Fruit fly (Drosophila melanogaster) whole organism, embryonic: ENCODE data around the gene ftz-f1.

ENCODE experiments used
- B-H2 ChIP-seq: fragments of 200-800 bp; sonication (Bioruptor generic); optimal IDR thresholded peaks from 2 replicates; lab custom pipeline; 2018; ENCODE audit warnings: missing biosample characterization, mild to moderate bottlenecking, missing genetic modification characterization
- BEAF-32 ChIP-seq: fragments of 200-800 bp; sonication (Bioruptor generic); optimal IDR thresholded peaks from 3 replicates; lab custom pipeline; 2017; ENCODE audit warnings: missing biosample characterization, missing genetic modification characterization, mild to moderate bottlenecking, moderate library complexity, missing genetic modification reagents
- Bgb ChIP-seq: fragments of 200-800 bp; sonication (Bioruptor generic); IDR thresholded peaks from 2 replicates; pipeline ENCODE4 v1.3.6; 2022; ENCODE audit warnings: missing biosample characterization, missing genetic modification characterization; ENCODE audit not compliant: partially characterized antibody
- C15 ChIP-seq: fragments of 200-800 bp; sonication (Bioruptor generic); IDR thresholded peaks from 3 replicates; pipeline ENCODE4 v1.3.6; 2022; ENCODE audit warnings: missing biosample characterization, missing genetic modification characterization
- CG10147 ChIP-seq: fragments of 200-800 bp; sonication (Bioruptor generic); optimal IDR thresholded peaks from 2 replicates; lab custom pipeline; 2019; ENCODE audit warnings: missing biosample characterization, mild to moderate bottlenecking, missing genetic modification characterization, moderate library complexity
- CG11085 ChIP-seq: fragments of 200-800 bp; sonication (Bioruptor generic); IDR thresholded peaks from 2 replicates; pipeline ENCODE4 v1.3.6; 2022; ENCODE audit warnings: missing biosample characterization, missing genetic modification characterization
- CG11504 ChIP-seq: fragments of 200-800 bp; sonication (Bioruptor generic); optimal IDR thresholded peaks from 3 replicates; lab custom pipeline; 2019; ENCODE audit warnings: missing biosample characterization, mild to moderate bottlenecking, missing genetic modification characterization, moderate library complexity
- CG12659 ChIP-seq: fragments of 200-800 bp; sonication (Bioruptor generic); optimal IDR thresholded peaks from 3 replicates; lab custom pipeline; 2017; ENCODE audit warnings: mild to moderate bottlenecking, missing biosample characterization, missing genetic modification reagents, missing genetic modification characterization
- CG14710 ChIP-seq: fragments of 200-800 bp; sonication (Bioruptor generic); optimal IDR thresholded peaks from 3 replicates; lab custom pipeline; 2019; ENCODE audit warnings: missing biosample characterization, mild to moderate bottlenecking, missing genetic modification characterization, moderate library complexity
- CG15269 ChIP-seq: fragments of 200-800 bp; sonication (Bioruptor generic); optimal IDR thresholded peaks from 2 replicates; lab custom pipeline; 2018; ENCODE audit warnings: missing biosample characterization, mild to moderate bottlenecking, missing genetic modification characterization, moderate library complexity
- CG15696 ChIP-seq: fragments of 200-800 bp; sonication (Bioruptor generic); optimal IDR thresholded peaks from 2 replicates; lab custom pipeline; 2019; ENCODE audit warnings: missing biosample characterization, mild to moderate bottlenecking, missing genetic modification characterization, moderate library complexity
- CG16813 ChIP-seq: fragments of 200-800 bp; sonication (Bioruptor generic); IDR thresholded peaks from 3 replicates; pipeline ENCODE4 v1.3.6; 2022; ENCODE audit warnings: missing biosample characterization, missing genetic modification characterization; ENCODE audit not compliant: partially characterized antibody
- CG18619 ChIP-seq: fragments of 200-800 bp; sonication (Bioruptor generic); optimal IDR thresholded peaks from 3 replicates; lab custom pipeline; 2017; ENCODE audit warnings: missing biosample characterization, mild to moderate bottlenecking, missing genetic modification characterization
- CG30020 ChIP-seq: fragments of 200-800 bp; optimal IDR thresholded peaks from 2 replicates; lab custom pipeline; 2019; ENCODE audit warnings: missing biosample characterization, mild to moderate bottlenecking, missing genetic modification characterization, moderate library complexity
- CG31388 ChIP-seq: fragments of 200-800 bp; sonication (Bioruptor generic); optimal IDR thresholded peaks from 2 replicates; lab custom pipeline; 2016; ENCODE audit warnings: missing biosample characterization, missing genetic modification characterization
- CG8944 ChIP-seq: fragments of 200-800 bp; sonication (Bioruptor generic); optimal IDR thresholded peaks from 3 replicates; lab custom pipeline; 2016; ENCODE audit warnings: missing biosample characterization, missing genetic modification characterization
- CG9215 ChIP-seq: fragments of 200-800 bp; sonication (Bioruptor generic); IDR thresholded peaks from 2 replicates; pipeline ENCODE4 v1.3.6; 2022; ENCODE audit warnings: missing biosample characterization, missing genetic modification characterization
- CG9797 ChIP-seq: fragments of 200-800 bp; sonication (Bioruptor generic); optimal IDR thresholded peaks from 3 replicates; lab custom pipeline; 2018; ENCODE audit warnings: missing biosample characterization, mild to moderate bottlenecking, missing genetic modification characterization
- CG9817 ChIP-seq: fragments of 200-800 bp; sonication (Bioruptor generic); optimal IDR thresholded peaks from 2 replicates; lab custom pipeline; 2018; ENCODE audit warnings: missing biosample characterization, mild to moderate bottlenecking, missing genetic modification characterization, moderate library complexity
- CHES-1-like ChIP-seq: fragments of 200-800 bp; sonication (Bioruptor generic); optimal IDR thresholded peaks from 2 replicates; lab custom pipeline; 2016; ENCODE audit warnings: missing biosample characterization, missing genetic modification characterization
- Chrac-16 ChIP-seq: fragments of 200-800 bp; sonication (Bioruptor generic); optimal IDR thresholded peaks from 3 replicates; lab custom pipeline; 2016; ENCODE audit warnings: missing biosample characterization, missing genetic modification characterization
- Dp ChIP-seq: fragments of 200-800 bp; sonication (Bioruptor generic); optimal IDR thresholded peaks from 2 replicates; lab custom pipeline; 2018; ENCODE audit warnings: missing biosample characterization, mild to moderate bottlenecking, missing genetic modification characterization, moderate library complexity
- E2f2 ChIP-seq: fragments of 200-800 bp; sonication (Bioruptor generic); IDR thresholded peaks from 2 replicates; pipeline ENCODE4 v1.3.6; 2022; ENCODE audit warnings: missing biosample characterization, missing genetic modification characterization
- Jarid2 ChIP-seq: fragments of 200-800 bp; sonication (Bioruptor generic); optimal IDR thresholded peaks from 3 replicates; lab custom pipeline; 2017; ENCODE audit warnings: mild to moderate bottlenecking, missing biosample characterization, missing genetic modification reagents, missing genetic modification characterization
- Lhr ChIP-seq: fragments of 200-800 bp; sonication (Bioruptor generic); optimal IDR thresholded peaks from 3 replicates; lab custom pipeline; 2017; ENCODE audit warnings: mild to moderate bottlenecking, missing biosample characterization, missing genetic modification reagents, missing genetic modification characterization
- MBD-R2 ChIP-seq: fragments of 200-800 bp; sonication (Bioruptor generic); IDR thresholded peaks from 2 replicates; pipeline ENCODE4 v1.3.6; 2022; ENCODE audit warnings: missing biosample characterization, missing genetic modification characterization
- Myb ChIP-seq: fragments of 200-800 bp; sonication (Bioruptor generic); optimal IDR thresholded peaks from 2 replicates; lab custom pipeline; 2016; ENCODE audit warnings: missing biosample characterization, missing genetic modification characterization
- Rfx ChIP-seq: fragments of 200-800 bp; sonication (Bioruptor generic); IDR thresholded peaks from 2 replicates; pipeline ENCODE4 v1.3.6; 2022; ENCODE audit warnings: missing biosample characterization, missing genetic modification characterization
- amos ChIP-seq: fragments of 200-800 bp; sonication (Bioruptor generic); IDR thresholded peaks from 2 replicates; pipeline ENCODE4 v1.3.6; 2022; ENCODE audit warnings: missing biosample characterization, missing genetic modification characterization; ENCODE audit not compliant: partially characterized antibody
- ara ChIP-seq: fragments of 200-800 bp; sonication (Bioruptor generic); IDR thresholded peaks from 2 replicates; pipeline ENCODE4 v1.3.6; 2022; ENCODE audit warnings: missing biosample characterization, missing genetic modification characterization
- bigmax ChIP-seq: fragments of 200-800 bp; sonication (Bioruptor generic); optimal IDR thresholded peaks from 2 replicates; lab custom pipeline; 2018; ENCODE audit warnings: missing biosample characterization, mild to moderate bottlenecking, missing genetic modification characterization
- bsh ChIP-seq, 2 experiments: fragments of 200-800 bp; sonication (Bioruptor generic); optimal IDR thresholded peaks; 2 replicates each; lab custom pipeline; 2017 to 2018; ENCODE audit warnings: mild to moderate bottlenecking in 2 of 2, missing biosample characterization in 2 of 2, missing genetic modification characterization in 2 of 2, moderate library complexity in 1 of 2
- chn ChIP-seq: fragments of 200-800 bp; sonication (Bioruptor generic); optimal IDR thresholded peaks from 2 replicates; lab custom pipeline; 2016; ENCODE audit warnings: missing biosample characterization, missing genetic modification characterization
- crol ChIP-seq: fragments of 200-800 bp; sonication (Bioruptor generic); IDR thresholded peaks from 2 replicates; pipeline ENCODE4 v1.3.6; 2022; ENCODE audit warnings: missing biosample characterization, missing genetic modification characterization
- crp ChIP-seq, 2 experiments: fragments of 200-800 bp; sonication (Bioruptor generic); optimal IDR thresholded peaks; 2 replicates in 1 of 2; 3 replicates in 1 of 2; lab custom pipeline; 2017; ENCODE audit warnings: missing biosample characterization in 2 of 2, missing genetic modification characterization in 2 of 2, mild to moderate bottlenecking in 1 of 2, moderate library complexity in 1 of 2
- dm ChIP-seq: fragments of 200-800 bp; sonication (Bioruptor generic); optimal IDR thresholded peaks from 3 replicates; lab custom pipeline; 2016; ENCODE audit warnings: missing biosample characterization, missing genetic modification characterization
- lola ChIP-seq, 3 experiments: fragments of >200 bp in 2 of 3; fragments of 200-800 bp in 1 of 3; sonication (Bioruptor generic) in 1 of 3; optimal IDR thresholded peaks; 2 replicates each; lab custom pipeline; 2017 to 2019; ENCODE audit warnings: missing biosample characterization in 3 of 3, missing genetic modification characterization in 3 of 3, mild to moderate bottlenecking in 1 of 3, moderate library complexity in 1 of 3
- nom ChIP-seq: fragments of 200-800 bp; sonication (Bioruptor generic); optimal IDR thresholded peaks from 2 replicates; lab custom pipeline; 2017; ENCODE audit warnings: missing biosample characterization, missing genetic modification characterization, mild to moderate bottlenecking, moderate library complexity, missing genetic modification reagents
- phol ChIP-seq: fragments of 200-800 bp; sonication (Bioruptor generic); optimal IDR thresholded peaks from 3 replicates; lab custom pipeline; 2018; ENCODE audit warnings: missing biosample characterization, mild to moderate bottlenecking, missing genetic modification characterization, moderate library complexity
- pum ChIP-seq: fragments of 200-800 bp; sonication (Bioruptor generic); optimal IDR thresholded peaks from 2 replicates; lab custom pipeline; 2016; ENCODE audit warnings: missing biosample characterization, missing genetic modification characterization
- pzg ChIP-seq: fragments of 200-800 bp; sonication (Bioruptor generic); optimal IDR thresholded peaks from 3 replicates; lab custom pipeline; 2018; ENCODE audit warnings: missing biosample characterization, mild to moderate bottlenecking, missing genetic modification characterization, moderate library complexity
- repo ChIP-seq: fragments of 200-800 bp; sonication (Bioruptor generic); optimal IDR thresholded peaks from 2 replicates; lab custom pipeline; 2016; ENCODE audit warnings: missing biosample characterization, missing genetic modification characterization
- sens ChIP-seq: fragments of 200-800 bp; sonication (Bioruptor generic); peaks from one replicate; lab custom pipeline; 2016; ENCODE audit warnings: missing biosample characterization, missing genetic modification characterization
- vvl ChIP-seq: fragments of 200-800 bp; sonication (Bioruptor generic); IDR thresholded peaks from 2 replicates; pipeline ENCODE4 v1.3.6; 2022; ENCODE audit warnings: missing biosample characterization, missing genetic modification characterization

ftz-f1 gene

dm6 chr3L:18822450-18823220 is 21.5 kb upstream of the ftz-f1 start, which contains the start of gene Cat (continued):
- TF ChIP-seq CG31388 (GFP tag; lab: Kevin White, UChicago) (no peak), chn (GFP tag; lab: Kevin White, UChicago) (no peak), CG11085 (GFP tag; lab: Robert Waterston, UW) (no peak), CG14710 (peak; percentile 53), C15 (no peak), CHES-1-like (peak; percentile 43), CG18619 (GFP tag; lab: Kevin White, UChicago) (no peak), CG15696 (peak; percentile 36), ara (GFP tag; lab: Robert Waterston, UW) (no peak), pzg (GFP tag; lab: Kevin White, UChicago) (peak; percentile 54), Rfx (peak; percentile 43; the same call in 1 of the 2 replicates), CG15269 (tag; lab: Kevin White, UChicago) (peak; percentile 75)
- TF ChIP-seq, all 482 proteins: peak for 200

dm6 chr3L:18822049-18822448 is 20.9 kb upstream of the ftz-f1 start:
- TF ChIP-seq Chrac-16 (GFP tag; lab: Kevin White, UChicago) (no peak), lola (GFP tag; optimal IDR thresholded peaks at IDR 0.05; lab: Kevin White, UChicago) (no peak), B-H2 (GFP tag; lab: Kevin White, UChicago) (no peak), vvl (GFP tag; lab: Robert Waterston, UW) (no peak), crol (GFP tag; lab: Robert Waterston, UW) (no peak), CG16813 (GFP tag; lab: Robert Waterston, UW) (no peak), CG10147 (GFP tag; lab: Kevin White, UChicago) (no peak), CG12659 (no peak), ara (GFP tag; lab: Robert Waterston, UW) (no peak), Jarid2 (no peak), dm (GFP tag; lab: Kevin White, UChicago) (no peak), CG9817 (no peak), pum (GFP tag; lab: Kevin White, UChicago) (no peak), CG9215 (GFP tag; lab: Robert Waterston, UW) (no peak), amos (GFP tag; lab: Robert Waterston, UW) (no peak), repo (GFP tag; lab: Kevin White, UChicago) (no peak)

- TF ChIP-seq CG11504 (tag; lab: Kevin White, UChicago) (peak; percentile 95), CG8944 (GFP tag; lab: Kevin White, UChicago) (no peak), CG9797 (GFP tag; lab: Kevin White, UChicago) (peak; percentile 70), Dp (GFP tag; lab: Kevin White, UChicago) (peak; percentile 75), phol (tag; lab: Kevin White, UChicago) (peak; percentile 4), Bgb (GFP tag; lab: Robert Waterston, UW) (0 out of 2 replicates have a peak, but pooled peaks have one; percentile 11), CHES-1-like (no peak), nom (GFP tag; lab: Kevin White, UChicago) (no peak), E2f2 (GFP tag; lab: Robert Waterston, UW) (peak; percentile 81), Myb (GFP tag; lab: Kevin White, UChicago) (peak; percentile 70), pzg (GFP tag; lab: Kevin White, UChicago) (peak; percentile 43), crp (GFP tag; optimal IDR thresholded peaks at IDR 0.05; lab: Kevin White, UChicago) (peak in 1 of 2 experiments; percentile 86), CG30020 (tag; lab: Kevin White, UChicago) (no peak), MBD-R2 (GFP tag; lab: Robert Waterston, UW) (peak; percentile 46; the same call in 1 of the 2 replicates), sens (GFP tag; lab: Kevin White, UChicago) (peak; percentile 54), bsh (GFP tag; optimal IDR thresholded peaks at IDR 0.05; lab: Kevin White, UChicago) (no peak), BEAF-32 (GFP tag; lab: Kevin White, UChicago) (peak; percentile 22), bigmax (peak; percentile 17), Lhr (peak; percentile 4)
Measured at dm6 chr3L:18820638-18821382, 19.7 kb upstream of the ftz-f1 start, which contains the start of the genes CG14073 and HipHop. Gene CG14073 (minus strand): TSS chr3L:18820675. Gene HipHop (plus strand): TSS chr3L:18821171.
